Worm (Caenorhabditis elegans) whole organism, mixed stage, embryonic: ENCODE data around the gene Y46G5A.29.

Experiments used
- M03D4.4 ChIP-seq: sonication (generic microtip); optimal IDR thresholded peaks from 2 replicates; lab custom pipeline; 2017; ENCODE audit warnings: mild to moderate bottlenecking, missing genetic modification characterization, missing compliant biosample characterization
- bed-3 ChIP-seq: fragments of 200-800 bp; sonication (Bioruptor generic); optimal IDR thresholded peaks from 3 replicates; lab custom pipeline; 2018; ENCODE audit warnings: mild to moderate bottlenecking, missing genetic modification characterization, moderate library complexity, missing compliant biosample characterization
- ceh-39 ChIP-seq: fragments of 150-350 bp; optimal IDR thresholded peaks from 2 replicates; lab custom pipeline; 2014; ENCODE audit warnings: missing biosample characterization, missing genetic modification characterization
- ceh-43 ChIP-seq: fragments of 200-800 bp; sonication (Bioruptor generic); optimal IDR thresholded peaks from 2 replicates; lab custom pipeline; 2018; ENCODE audit warnings: mild to moderate bottlenecking, missing genetic modification characterization, moderate library complexity, missing compliant biosample characterization
- ceh-83 ChIP-seq: fragments of 200-800 bp; sonication (Bioruptor generic); optimal IDR thresholded peaks from 2 replicates; lab custom pipeline; 2018; ENCODE audit warnings: mild to moderate bottlenecking, missing genetic modification characterization, missing compliant biosample characterization
- ces-1 ChIP-seq: fragments of 150-350 bp; optimal IDR thresholded peaks from 2 replicates; lab custom pipeline; 2014; ENCODE audit warnings: missing biosample characterization, missing genetic modification reagents, missing genetic modification characterization
- drap-1 ChIP-seq: fragments of 200-800 bp; sonication (Bioruptor generic); optimal IDR thresholded peaks from 3 replicates; lab custom pipeline; 2018; ENCODE audit warnings: mild to moderate bottlenecking, missing genetic modification characterization, missing compliant biosample characterization
- elt-3 ChIP-seq: fragments of 150-350 bp; optimal IDR thresholded peaks from 2 replicates; lab custom pipeline; 2014; ENCODE audit warnings: missing biosample characterization, missing genetic modification characterization
- flh-1 ChIP-seq: fragments of 200-800 bp; sonication (Bioruptor generic); optimal IDR thresholded peaks from 2 replicates; lab custom pipeline; 2018; ENCODE audit warnings: mild to moderate bottlenecking, missing genetic modification characterization, moderate library complexity, missing compliant biosample characterization
- ham-2 ChIP-seq: fragments of 200-800 bp; sonication (Bioruptor generic); optimal IDR thresholded peaks from 2 replicates; lab custom pipeline; 2018; ENCODE audit warnings: mild to moderate bottlenecking, missing genetic modification characterization, missing compliant biosample characterization
- hlh-1 ChIP-seq: fragments of 150-350 bp; optimal IDR thresholded peaks from 2 replicates; lab custom pipeline; 2014; ENCODE audit warnings: missing biosample characterization, missing genetic modification reagents, missing genetic modification characterization
- lin-13 ChIP-seq: fragments of 150-350 bp; optimal IDR thresholded peaks from 2 replicates; lab custom pipeline; 2014; ENCODE audit warnings: missing biosample characterization, missing genetic modification characterization
- lin-32 ChIP-seq: fragments of 200-800 bp; sonication (Bioruptor generic); optimal IDR thresholded peaks from 2 replicates; lab custom pipeline; 2018; ENCODE audit warnings: mild to moderate bottlenecking, missing genetic modification characterization, missing compliant biosample characterization
- mab-5 ChIP-seq: fragments of 150-350 bp; optimal IDR thresholded peaks from 2 replicates; lab custom pipeline; 2014; ENCODE audit warnings: missing biosample characterization, missing genetic modification characterization
- mep-1 ChIP-seq: fragments of 150-350 bp; optimal IDR thresholded peaks from 2 replicates; lab custom pipeline; 2017; ENCODE audit warnings: missing biosample characterization, missing genetic modification reagents, missing genetic modification characterization, inconsistent platforms
- mls-2 ChIP-seq: sonication (generic microtip); optimal IDR thresholded peaks from 2 replicates; lab custom pipeline; 2016; ENCODE audit warnings: mild to moderate bottlenecking, missing genetic modification characterization, moderate library complexity, missing compliant biosample characterization
- nhr-12 ChIP-seq: fragments of 150-350 bp; optimal IDR thresholded peaks from 2 replicates; lab custom pipeline; 2014; ENCODE audit warnings: missing biosample characterization, missing genetic modification characterization
- nhr-2 ChIP-seq: fragments of 150-350 bp; optimal IDR thresholded peaks from 2 replicates; lab custom pipeline; 2014; ENCODE audit warnings: missing biosample characterization, missing genetic modification characterization
- nhr-237 ChIP-seq: fragments of 150-350 bp; optimal IDR thresholded peaks from 2 replicates; lab custom pipeline; 2014; ENCODE audit warnings: missing biosample characterization, missing genetic modification characterization
- nhr-28 ChIP-seq: fragments of 150-350 bp; optimal IDR thresholded peaks from 2 replicates; lab custom pipeline; 2014; ENCODE audit warnings: missing biosample characterization, missing genetic modification characterization
- pha-4 ChIP-seq: fragments of 150-350 bp; optimal IDR thresholded peaks from 2 replicates; lab custom pipeline; 2018; ENCODE audit warnings: missing biosample characterization, missing genetic modification reagents, missing genetic modification characterization
- sem-2 ChIP-seq: fragments of 200-800 bp; sonication (Bioruptor generic); optimal IDR thresholded peaks from 2 replicates; lab custom pipeline; 2018; ENCODE audit warnings: mild to moderate bottlenecking, missing genetic modification characterization, missing compliant biosample characterization
- snpc-4 ChIP-seq: fragments of 150-350 bp; optimal IDR thresholded peaks from 2 replicates; lab custom pipeline; 2014; ENCODE audit warnings: missing biosample characterization, missing genetic modification characterization
- sptf-1 ChIP-seq: sonication (generic microtip); optimal IDR thresholded peaks from 2 replicates; lab custom pipeline; 2017; ENCODE audit warnings: mild to moderate bottlenecking, missing genetic modification characterization, moderate library complexity, missing compliant biosample characterization
- unc-120 ChIP-seq: sonication (generic microtip); optimal IDR thresholded peaks from 2 replicates; lab custom pipeline; 2017; ENCODE audit warnings: missing genetic modification characterization, missing compliant biosample characterization; ENCODE audit not compliant: poor library complexity, severe bottlenecking
- unc-39 ChIP-seq: fragments of 150-350 bp; optimal IDR thresholded peaks from 2 replicates; lab custom pipeline; 2014; ENCODE audit warnings: missing biosample characterization, missing genetic modification characterization
- zip-8 ChIP-seq: fragments of 150-350 bp; optimal IDR thresholded peaks from 2 replicates; lab custom pipeline; 2014; ENCODE audit warnings: missing biosample characterization, missing genetic modification characterization
- ztf-11 ChIP-seq: fragments of 150-350 bp; optimal IDR thresholded peaks from 2 replicates; lab custom pipeline; 2014; ENCODE audit warnings: missing biosample characterization, missing genetic modification characterization

Gene Y46G5A.29

ce11 chrII:12847736-12848135 lies 8.3 kb upstream of the Y46G5A.29 start, which contains the start of gene pes-10:
Gene pes-10, minus strand, starts transcription at chrII:12847836.
- TF ChIP-seq snpc-4: no peak
- TF ChIP-seq flh-1 (GFP tag; lab: Kevin White, UChicago): no peak
- TF ChIP-seq nhr-28 (tag; lab: Kevin White, UChicago): no peak
- TF ChIP-seq mep-1 (tag; lab: Kevin White, UChicago): no peak
- no peak for TF ChIP-seq mab-5 (tag; lab: Kevin White, UChicago)
- TF ChIP-seq unc-39: no peak
- TF ChIP-seq zip-8 (tag; lab: Kevin White, UChicago): no peak
- TF ChIP-seq nhr-12: no peak
- TF ChIP-seq lin-13 (tag; lab: Kevin White, UChicago): no peak
- TF ChIP-seq lin-32 (GFP tag; lab: Kevin White, UChicago): no peak
- TF ChIP-seq M03D4.4 (tag; lab: Kevin White, UChicago): no peak
- TF ChIP-seq nhr-2: no peak
- TF ChIP-seq pha-4 (tag; lab: Kevin White, UChicago): no peak
- TF ChIP-seq hlh-1 (tag; lab: Kevin White, UChicago): no peak
- TF ChIP-seq elt-3 (tag; lab: Kevin White, UChicago): no peak
- no peak for TF ChIP-seq ces-1 (GFP tag; lab: Kevin White, UChicago)
- TF ChIP-seq sem-2 (GFP tag; lab: Kevin White, UChicago): no peak
- no peak for TF ChIP-seq sptf-1

DNA sequence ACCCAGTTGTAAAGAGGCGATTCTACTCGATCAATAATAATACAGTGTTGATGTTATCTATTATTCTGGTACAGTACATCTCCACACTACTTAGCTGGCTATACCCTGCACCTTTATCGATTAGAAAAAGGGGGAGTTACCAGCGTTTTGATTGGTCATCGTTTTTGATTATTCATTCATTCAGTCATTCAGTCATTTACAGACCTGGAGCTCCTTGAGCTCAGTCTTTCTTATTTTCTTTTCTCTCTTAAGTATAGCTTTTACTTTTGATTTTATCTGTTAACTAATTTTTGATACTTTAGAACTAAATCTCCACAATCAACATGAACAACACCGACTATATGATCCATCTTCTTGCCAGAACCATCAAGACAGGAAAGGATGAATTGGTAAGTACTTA lies 5.9 kb upstream of the Y46G5A.29 start, which contains the start of gene Y46G5A.28:
Gene Y46G5A.28 (plus strand): TSS at position 301 of the 400 bp plus-strand sequence.
- TF ChIP-seq unc-120 (tag; lab: Kevin White, UChicago) (no peak), mab-5 (tag; lab: Kevin White, UChicago) (no peak), ces-1 (GFP tag; lab: Kevin White, UChicago) (no peak), nhr-12 (no peak), ceh-83 (GFP tag; lab: Kevin White, UChicago) (no peak), elt-3 (tag; lab: Kevin White, UChicago) (no peak), ceh-43 (GFP tag; lab: Kevin White, UChicago) (no peak), zip-8 (tag; lab: Kevin White, UChicago) (no peak), mep-1 (tag; lab: Kevin White, UChicago) (no peak), lin-32 (GFP tag; lab: Kevin White, UChicago) (no peak), snpc-4 (no peak)

DNA sequence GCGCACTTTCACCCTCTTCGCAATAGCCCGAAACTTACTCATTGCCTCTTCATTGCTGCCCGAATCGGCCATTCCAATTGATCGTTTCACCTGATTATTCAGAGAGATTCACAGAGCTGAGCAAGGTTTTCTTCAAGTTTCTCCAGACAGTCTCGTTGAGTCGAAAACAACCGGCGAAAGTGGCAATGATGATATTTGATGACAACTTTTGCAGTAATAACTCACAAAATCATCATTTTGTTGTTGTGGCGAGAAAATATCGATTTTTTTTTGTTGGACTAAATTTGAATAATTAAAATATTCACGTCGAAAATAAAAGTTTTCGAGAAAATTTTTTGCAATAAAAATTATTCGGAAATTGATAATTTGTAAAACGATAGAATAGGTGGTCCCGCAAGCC lies 9.6 kb downstream of the Y46G5A.29 start, which contains the start of gene snf-5:
Gene snf-5 (minus strand): TSS at position 182 of the 400 bp plus-strand sequence.
- TF ChIP-seq elt-3 (tag; lab: Kevin White, UChicago) (no peak), ham-2 (GFP tag; lab: Kevin White, UChicago) (no peak)

DNA sequence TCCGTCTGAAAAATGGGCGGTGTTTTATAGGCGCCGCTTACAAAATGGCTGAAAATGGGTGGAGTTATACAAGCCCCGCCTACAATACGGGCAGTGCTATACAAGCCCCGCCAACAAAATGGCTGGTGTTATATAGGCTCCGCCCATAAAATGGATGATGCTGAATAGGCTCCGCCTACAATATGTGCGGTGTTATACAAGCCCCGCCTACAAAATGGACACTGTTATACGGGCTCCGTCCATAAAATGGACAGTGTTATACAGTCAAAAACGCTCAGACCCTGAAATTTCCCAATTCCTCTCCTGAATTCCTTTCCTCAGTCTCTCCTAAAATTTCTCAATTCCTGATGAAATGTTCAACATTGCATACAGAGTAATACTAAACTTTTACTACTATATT lies 10.1 kb downstream of the Y46G5A.29 start:
- no peak for TF ChIP-seq drap-1 (GFP tag; lab: Kevin White, UChicago)
- TF ChIP-seq M03D4.4 (tag; lab: Kevin White, UChicago): no peak
- TF ChIP-seq snpc-4: no peak
- no peak for TF ChIP-seq ceh-39 (tag; lab: Kevin White, UChicago)
- no peak for TF ChIP-seq ceh-83 (GFP tag; lab: Kevin White, UChicago)
- TF ChIP-seq bed-3 (GFP tag; lab: Kevin White, UChicago): no peak
- no peak for TF ChIP-seq ces-1 (GFP tag; lab: Kevin White, UChicago)
- TF ChIP-seq nhr-28 (tag; lab: Kevin White, UChicago): no peak
- no peak for TF ChIP-seq unc-39
- TF ChIP-seq nhr-237 (tag; lab: Kevin White, UChicago): no peak

DNA sequence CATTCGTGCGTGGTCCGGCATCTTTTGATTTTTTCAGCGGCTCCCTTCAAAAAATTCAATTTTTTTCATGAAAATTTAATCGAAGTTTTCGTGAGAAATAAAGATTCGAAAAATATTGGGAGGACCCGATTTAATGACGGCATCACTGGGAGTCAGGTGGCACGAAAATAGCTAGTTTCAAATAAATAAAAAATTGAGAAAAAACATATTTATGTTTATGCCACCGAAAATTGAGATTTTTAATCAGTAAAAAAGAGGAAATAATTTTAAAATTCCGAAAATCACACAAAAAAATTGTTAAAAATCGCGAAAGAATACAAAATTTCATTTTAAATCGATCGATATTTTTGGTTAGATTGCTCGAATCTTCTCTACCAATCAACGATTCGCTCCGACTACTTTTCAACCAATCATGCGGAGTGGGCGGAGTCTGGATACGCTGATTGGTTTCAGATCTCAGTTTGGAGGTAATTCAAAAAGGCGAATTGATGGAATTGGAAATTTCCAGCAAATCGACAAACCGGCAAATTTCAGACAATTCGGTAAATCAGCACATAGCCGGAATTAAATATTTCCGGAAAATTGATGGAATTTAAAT lies 22.2 kb downstream of the Y46G5A.29 start, which contains the start of gene gsy-1:
Gene gsy-1 (minus strand): TSS at position 51 of the 598 bp plus-strand sequence.
- TF ChIP-seq bed-3 (GFP tag; lab: Kevin White, UChicago): no peak
- no peak for TF ChIP-seq drap-1 (GFP tag; lab: Kevin White, UChicago)
- no peak for TF ChIP-seq zip-8 (tag; lab: Kevin White, UChicago)
- no peak for TF ChIP-seq mls-2 (tag; lab: Kevin White, UChicago)
- TF ChIP-seq ceh-43 (GFP tag; lab: Kevin White, UChicago): no peak
- TF ChIP-seq ztf-11: no peak
- no peak for TF ChIP-seq hlh-1 (tag; lab: Kevin White, UChicago)
- TF ChIP-seq pha-4 (tag; lab: Kevin White, UChicago): no peak
